Worm (Caenorhabditis elegans) whole organism, L3 larva: ENCODE measurements around the gene sre-48.

ENCODE experiments used
- aly-2 ChIP-seq: fragments of 150-350 bp; optimal IDR thresholded peaks from 2 replicates; lab custom pipeline; 2014; ENCODE audit warnings: missing biosample characterization, missing genetic modification characterization
- ceh-28 ChIP-seq: fragments of 150-350 bp; optimal IDR thresholded peaks from 2 replicates; lab custom pipeline; 2014; ENCODE audit warnings: missing biosample characterization, missing genetic modification reagents, missing genetic modification characterization
- daf-12 ChIP-seq: fragments of 150-350 bp; optimal IDR thresholded peaks from 2 replicates; lab custom pipeline; 2014; ENCODE audit warnings: missing biosample characterization, missing genetic modification reagents, missing genetic modification characterization
- egl-27 ChIP-seq: sonication (generic microtip); optimal IDR thresholded peaks from 4 replicates; lab custom pipeline; 2017; ENCODE audit warnings: missing biosample characterization, missing genetic modification reagents, missing genetic modification characterization
- elt-3 ChIP-seq, 3 experiments: fragments of 150-350 bp in 1 of 3; sonication (generic microtip) in 2 of 3; optimal IDR thresholded peaks; 2 replicates in 2 of 3; 4 replicates in 1 of 3; lab custom pipeline; 2014 to 2017; ENCODE audit warnings: missing biosample characterization in 3 of 3, missing genetic modification characterization in 3 of 3
- eor-1 ChIP-seq, 2 experiments: fragments of 150-350 bp; optimal IDR thresholded peaks; 2 replicates each; lab custom pipeline; 2014 to 2018; ENCODE audit warnings: missing biosample characterization in 2 of 2, missing genetic modification characterization in 2 of 2
- fos-1 ChIP-seq: fragments of 150-350 bp; optimal IDR thresholded peaks from 2 replicates; lab custom pipeline; 2014; ENCODE audit warnings: missing biosample characterization, missing genetic modification characterization
- jun-1 ChIP-seq: fragments of 150-350 bp; optimal IDR thresholded peaks from 2 replicates; lab custom pipeline; 2014; ENCODE audit warnings: missing biosample characterization, missing genetic modification reagents, missing genetic modification characterization
- lin-39 ChIP-seq: fragments of 150-350 bp; optimal IDR thresholded peaks from 2 replicates; lab custom pipeline; 2018; ENCODE audit warnings: missing biosample characterization, missing genetic modification reagents, missing genetic modification characterization
- lsy-12 ChIP-seq: sonication (generic microtip); optimal IDR thresholded peaks from 2 replicates; lab custom pipeline; 2016; ENCODE audit warnings: mild to moderate bottlenecking, missing genetic modification characterization, missing compliant biosample characterization
- mdl-1 ChIP-seq: fragments of 150-350 bp; optimal IDR thresholded peaks from 2 replicates; lab custom pipeline; 2014; ENCODE audit warnings: missing biosample characterization, missing genetic modification characterization
- nhr-12 ChIP-seq: fragments of 150-350 bp; optimal IDR thresholded peaks from 2 replicates; lab custom pipeline; 2014; ENCODE audit warnings: missing biosample characterization, missing genetic modification characterization
- nhr-43 ChIP-seq: sonication (generic microtip); optimal IDR thresholded peaks from 2 replicates; lab custom pipeline; 2016; ENCODE audit warnings: mild to moderate bottlenecking, missing genetic modification characterization, missing compliant biosample characterization; ENCODE audit not compliant: poor library complexity, severe bottlenecking
- nhr-77 ChIP-seq: fragments of 150-350 bp; optimal IDR thresholded peaks from 2 replicates; lab custom pipeline; 2014; ENCODE audit warnings: missing biosample characterization, missing genetic modification characterization
- pqm-1 ChIP-seq: fragments of 150-350 bp; optimal IDR thresholded peaks from 2 replicates; lab custom pipeline; 2017; ENCODE audit warnings: missing biosample characterization, missing genetic modification characterization, inconsistent platforms
- snpc-4 ChIP-seq: fragments of 150-350 bp; optimal IDR thresholded peaks from 2 replicates; lab custom pipeline; 2014; ENCODE audit warnings: missing biosample characterization, missing genetic modification characterization
- tbx-2 ChIP-seq: sonication (generic microtip); optimal IDR thresholded peaks from 2 replicates; lab custom pipeline; 2016; ENCODE audit warnings: mild to moderate bottlenecking, missing genetic modification characterization, missing compliant biosample characterization
- unc-39 ChIP-seq: sonication (generic microtip); optimal IDR thresholded peaks from 4 replicates; lab custom pipeline; 2017; ENCODE audit warnings: missing biosample characterization, missing genetic modification characterization
- unc-62 ChIP-seq: fragments of 150-350 bp; sonication (generic microtip); optimal IDR thresholded peaks from 4 replicates; lab custom pipeline; 2014; ENCODE audit warnings: missing biosample characterization, missing genetic modification reagents, missing genetic modification characterization
- ztf-4 ChIP-seq: fragments of 150-350 bp; optimal IDR thresholded peaks from 2 replicates; lab custom pipeline; 2014; ENCODE audit warnings: missing biosample characterization, missing genetic modification characterization

Gene sre-48

DNA sequence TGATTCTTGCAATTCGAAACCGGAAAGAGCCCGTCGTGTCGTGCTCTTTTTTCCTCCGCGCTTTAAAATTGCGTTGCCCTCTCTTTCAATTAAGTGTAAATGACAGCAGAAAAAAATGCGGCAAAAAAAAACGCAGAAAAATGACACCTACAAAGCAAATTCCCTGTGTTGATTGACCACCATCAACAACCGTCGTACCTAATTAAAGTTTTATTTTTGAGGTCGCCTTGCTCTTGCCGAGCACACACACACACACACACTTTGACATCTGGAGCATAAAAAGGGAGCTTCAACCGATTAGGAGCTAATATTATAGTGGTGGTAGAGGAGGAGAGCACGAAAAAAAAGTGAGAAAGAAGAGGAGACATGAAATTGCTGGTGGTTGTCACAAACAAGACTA, 43.8 kb downstream of the sre-48 start:
- TF ChIP-seq unc-62: no peak

DNA sequence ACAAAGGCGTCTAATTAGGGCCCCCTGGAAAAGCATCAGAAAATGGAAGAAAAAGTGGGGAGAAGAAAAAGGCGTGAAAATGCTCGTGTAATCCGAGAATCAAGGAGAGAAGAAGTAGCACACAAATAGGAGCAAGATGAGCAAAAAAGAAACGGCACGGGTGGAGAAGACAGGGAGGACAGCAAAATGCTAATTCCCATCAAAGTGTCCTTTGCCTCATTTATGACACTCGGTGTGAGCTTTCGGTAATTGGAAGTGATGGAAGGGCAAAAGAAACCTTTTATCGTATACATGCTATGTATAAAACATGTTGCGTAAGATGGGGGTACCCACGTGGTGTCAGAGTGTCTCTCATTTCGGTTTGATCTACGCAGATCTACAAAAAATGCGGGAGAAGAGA, 46.1 kb downstream of the sre-48 start:
- no peak for TF ChIP-seq lsy-12 (tag; lab: Kevin White, UChicago)

DNA sequence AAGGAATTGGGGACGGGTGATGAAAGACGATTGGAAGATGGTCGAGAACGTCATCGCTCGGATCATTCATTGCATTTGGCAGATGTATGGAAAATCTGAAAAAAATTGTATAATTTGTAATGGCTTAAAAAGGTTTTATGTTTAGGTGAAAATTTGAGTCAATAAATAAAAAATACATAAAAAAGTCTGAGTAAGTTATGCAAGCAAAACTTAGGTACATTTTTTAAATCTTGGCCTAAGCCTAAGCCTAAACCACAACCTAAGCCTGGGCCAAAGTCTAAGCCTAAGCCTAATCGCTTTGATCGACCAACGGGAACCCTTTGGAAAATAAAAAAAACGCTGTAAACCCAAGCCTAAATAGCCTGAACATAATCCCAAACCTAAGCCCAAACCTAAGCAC, 47.7 kb downstream of the sre-48 start, which contains the start of gene hot-3:
hot-3 (minus strand) TSS at position 101 of the 400 bp plus-strand sequence.
- TF ChIP-seq nhr-43 (tag; lab: Kevin White, UChicago) (no peak), lin-39 (tag; lab: Kevin White, UChicago) (no peak), elt-3 (tag; optimal IDR thresholded peaks at IDR 0.05; lab: Kevin White, UChicago) (no peak), jun-1 (tag; lab: Kevin White, UChicago) (no peak), nhr-12 (tag; lab: Kevin White, UChicago) (no peak), snpc-4 (tag; lab: Kevin White, UChicago) (no peak), tbx-2 (tag; lab: Kevin White, UChicago) (no peak), mdl-1 (tag; lab: Kevin White, UChicago) (no peak), egl-27 (tag; lab: Kevin White, UChicago) (no peak), unc-39 (tag; lab: Kevin White, UChicago) (no peak), nhr-77 (tag; lab: Kevin White, UChicago) (no peak), ceh-28 (tag; lab: Kevin White, UChicago) (no peak), unc-62 (no peak), fos-1 (tag; lab: Kevin White, UChicago) (no peak), aly-2 (tag; lab: Kevin White, UChicago) (no peak), eor-1 (tag; optimal IDR thresholded peaks at IDR 0.05; lab: Kevin White, UChicago) (no peak), daf-12 (tag; lab: Kevin White, UChicago) (no peak), ztf-4 (tag; lab: Kevin White, UChicago) (no peak), pqm-1 (no peak)
